Worm (Caenorhabditis elegans) whole organism, young adult: ENCODE data around the gene F57B1.6.
A peak's percentile ranks its signal among the peaks of the same experiment; 100 is the strongest.

Source experiments
- F10E7.11 ChIP-seq: sonication (generic microtip); optimal IDR thresholded peaks from 2 replicates; lab custom pipeline; 2017; ENCODE audit warnings: mild to moderate bottlenecking, missing genetic modification characterization, moderate library complexity, missing compliant biosample characterization
- F37B4.10 ChIP-seq: fragments of 200-800 bp; sonication (Bioruptor generic); IDR thresholded peaks from 2 replicates; pipeline ENCODE4 v1.3.6; 2022; ENCODE audit warnings: missing genetic modification characterization, missing compliant biosample characterization
- F57A8.1 ChIP-seq: fragments of 200-800 bp; sonication (Bioruptor generic); optimal IDR thresholded peaks from 2 replicates; lab custom pipeline; 2018; ENCODE audit warnings: mild to moderate bottlenecking, missing genetic modification characterization, moderate library complexity, missing compliant biosample characterization
- Y95B8A.8 ChIP-seq: fragments of 200-800 bp; sonication (Bioruptor generic); IDR thresholded peaks from 2 replicates; pipeline ENCODE4 v1.3.6; 2022; ENCODE audit warnings: missing genetic modification reagents, missing genetic modification characterization, missing compliant biosample characterization
- attf-6 ChIP-seq: fragments of 200-800 bp; sonication (Bioruptor generic); IDR thresholded peaks from 2 replicates; pipeline ENCODE4 v1.3.6; 2022; ENCODE audit warnings: missing genetic modification reagents, missing genetic modification characterization, missing compliant biosample characterization
- cebp-1 ChIP-seq, 2 experiments: fragments of 200-800 bp in 1 of 2; sonication (Bioruptor generic) in 1 of 2; sonication (generic microtip) in 1 of 2; IDR thresholded peaks in 1 of 2; optimal IDR thresholded peaks in 1 of 2; 2 replicates each; pipeline versions ENCODE4 v1.3.6 to Lab custom; 2017 to 2022; ENCODE audit warnings: missing compliant biosample characterization in 2 of 2, missing genetic modification characterization in 2 of 2, mild to moderate bottlenecking in 1 of 2, missing genetic modification reagents in 1 of 2, moderate library complexity in 1 of 2
- ceh-27 ChIP-seq: fragments of 200-800 bp; sonication (Bioruptor generic); optimal IDR thresholded peaks from 2 replicates; lab custom pipeline; 2018; ENCODE audit warnings: mild to moderate bottlenecking, missing genetic modification characterization, moderate library complexity, missing compliant biosample characterization
- egl-44 ChIP-seq: fragments of 200-800 bp; sonication (Bioruptor generic); IDR thresholded peaks from 2 replicates; pipeline ENCODE4 v1.3.6; 2022; ENCODE audit warnings: missing genetic modification reagents, missing genetic modification characterization, missing compliant biosample characterization
- hmg-1.2 ChIP-seq: fragments of 200-800 bp; sonication (Bioruptor generic); IDR thresholded peaks from 2 replicates; pipeline ENCODE4 v1.3.6; 2022; ENCODE audit warnings: missing genetic modification reagents, missing genetic modification characterization, missing compliant biosample characterization
- hmg-20 ChIP-seq: fragments of 200-800 bp; sonication (Bioruptor generic); IDR thresholded peaks from 2 replicates; pipeline ENCODE4 v1.3.6; 2022; ENCODE audit warnings: missing genetic modification reagents, missing genetic modification characterization, missing compliant biosample characterization
- hrde-1 ChIP-seq: sonication (generic microtip); optimal IDR thresholded peaks from 2 replicates; lab custom pipeline; 2016; ENCODE audit warnings: missing genetic modification characterization, mild to moderate bottlenecking, missing compliant biosample characterization, moderate library complexity, missing genotype, missing genetic modification reagents, borderline replicate concordance
- lag-1 ChIP-seq: fragments of 200-800 bp; sonication (Bioruptor generic); IDR thresholded peaks from 2 replicates; pipeline ENCODE4 v1.3.6; 2022; ENCODE audit warnings: missing genetic modification reagents, missing genetic modification characterization, missing compliant biosample characterization
- lin-54 ChIP-seq: fragments of 200-800 bp; sonication (Bioruptor generic); optimal IDR thresholded peaks from 2 replicates; lab custom pipeline; 2018; ENCODE audit warnings: mild to moderate bottlenecking, missing genetic modification characterization, missing compliant biosample characterization
- lsy-27 ChIP-seq: sonication (generic microtip); optimal IDR thresholded peaks from 2 replicates; lab custom pipeline; 2017; ENCODE audit warnings: missing genetic modification characterization, mild to moderate bottlenecking, missing compliant biosample characterization, antibody characterized with exemption, missing genotype, borderline replicate concordance; ENCODE audit not compliant: insufficient read depth
- madf-6 ChIP-seq: fragments of 200-800 bp; sonication (Bioruptor generic); IDR thresholded peaks from 2 replicates; pipeline ENCODE4 v1.3.6; 2022; ENCODE audit warnings: missing genetic modification reagents, missing genetic modification characterization, missing compliant biosample characterization
- madf-8 ChIP-seq: fragments of 200-800 bp; sonication (Bioruptor generic); conservative IDR thresholded peaks from 2 replicates; pipeline ENCODE4 v1.3.6; 2022; ENCODE audit warnings: missing genetic modification reagents, missing genetic modification characterization, missing compliant biosample characterization
- mcd-1 ChIP-seq: fragments of 200-800 bp; sonication (Bioruptor generic); IDR thresholded peaks from 2 replicates; pipeline ENCODE4 v1.3.6; 2022; ENCODE audit warnings: missing genetic modification reagents, missing genetic modification characterization, missing compliant biosample characterization
- mel-28 ChIP-seq: sonication (generic microtip); optimal IDR thresholded peaks from 2 replicates; lab custom pipeline; 2016; ENCODE audit warnings: borderline replicate concordance, mild to moderate bottlenecking, missing genetic modification characterization, missing compliant biosample characterization
- nfyb-1 ChIP-seq: fragments of 200-800 bp; sonication (Bioruptor generic); IDR thresholded peaks from 2 replicates; pipeline ENCODE4 v1.3.6; 2022; ENCODE audit warnings: missing genetic modification reagents, missing genetic modification characterization, missing compliant biosample characterization
- nhr-179 ChIP-seq: sonication (generic microtip); optimal IDR thresholded peaks from 2 replicates; lab custom pipeline; 2016; ENCODE audit warnings: mild to moderate bottlenecking, missing genetic modification characterization, missing compliant biosample characterization
- nhr-80 ChIP-seq: sonication (generic microtip); optimal IDR thresholded peaks from 2 replicates; lab custom pipeline; 2016; ENCODE audit warnings: missing genetic modification characterization, missing compliant biosample characterization
- repo-1 ChIP-seq: sonication (generic microtip); optimal IDR thresholded peaks from 2 replicates; lab custom pipeline; 2017; ENCODE audit warnings: mild to moderate bottlenecking, missing genetic modification characterization, missing compliant biosample characterization
- snpc-1.1 ChIP-seq: sonication (generic microtip); optimal IDR thresholded peaks from 2 replicates; lab custom pipeline; 2017; ENCODE audit warnings: missing genetic modification characterization, mild to moderate bottlenecking, missing compliant biosample characterization, antibody characterized with exemption, moderate library complexity, missing genotype, missing genetic modification reagents; ENCODE audit not compliant: insufficient read depth
- snpc-1.3 ChIP-seq: sonication (generic microtip); optimal IDR thresholded peaks from 2 replicates; lab custom pipeline; 2017; ENCODE audit warnings: missing genetic modification characterization, mild to moderate bottlenecking, missing compliant biosample characterization, antibody characterized with exemption, moderate library complexity, missing genotype, missing genetic modification reagents; ENCODE audit not compliant: insufficient read depth
- snpc-3.4 ChIP-seq: sonication (generic microtip); optimal IDR thresholded peaks from 2 replicates; lab custom pipeline; 2017; ENCODE audit warnings: missing genetic modification characterization, mild to moderate bottlenecking, missing compliant biosample characterization, antibody characterized with exemption, moderate library complexity, missing genotype, missing genetic modification reagents
- snpc-4 ChIP-seq, 5 experiments: fragments of 150-350 bp in 1 of 5; sonication (generic microtip) in 4 of 5; optimal IDR thresholded peaks; 2 replicates each; lab custom pipeline; 2014 to 2018; ENCODE audit warnings: missing genetic modification characterization in 5 of 5, missing biosample characterization in 3 of 5, antibody characterized with exemption in 2 of 5, mild to moderate bottlenecking in 2 of 5, missing compliant biosample characterization in 2 of 5, missing genotype in 2 of 5, moderate library complexity in 2 of 5, missing genetic modification reagents in 1 of 5
- somi-1 ChIP-seq: fragments of 200-800 bp; sonication (Bioruptor generic); optimal IDR thresholded peaks from 2 replicates; lab custom pipeline; 2018; ENCODE audit warnings: mild to moderate bottlenecking, missing genetic modification characterization, missing compliant biosample characterization
- unc-130 ChIP-seq: sonication (generic microtip); optimal IDR thresholded peaks from 2 replicates; lab custom pipeline; 2016; ENCODE audit warnings: missing genetic modification reagents, missing genetic modification characterization, missing compliant biosample characterization
- unc-62 ChIP-seq: fragments of 150-350 bp; optimal IDR thresholded peaks from 2 replicates; lab custom pipeline; 2014; ENCODE audit warnings: missing biosample characterization, missing genetic modification reagents, missing genetic modification characterization
- zim-3 ChIP-seq: sonication (generic microtip); optimal IDR thresholded peaks from 2 replicates; lab custom pipeline; 2017; ENCODE audit warnings: mild to moderate bottlenecking, missing genetic modification characterization, moderate library complexity, missing compliant biosample characterization
- ztf-18 ChIP-seq: sonication (generic microtip); optimal IDR thresholded peaks from 2 replicates; lab custom pipeline; 2016; ENCODE audit warnings: missing genotype, mild to moderate bottlenecking, missing genetic modification characterization, missing compliant biosample characterization
- ztf-25 ChIP-seq: fragments of 200-800 bp; sonication (Bioruptor generic); IDR thresholded peaks from 2 replicates; pipeline ENCODE4 v1.3.6; 2022; ENCODE audit warnings: missing genetic modification reagents, missing genetic modification characterization, missing compliant biosample characterization
- ztf-26 ChIP-seq: sonication (generic microtip); optimal IDR thresholded peaks from 2 replicates; lab custom pipeline; 2017; ENCODE audit warnings: missing genetic modification characterization, missing compliant biosample characterization
- ztf-28 ChIP-seq: fragments of 200-800 bp; sonication (Bioruptor generic); IDR thresholded peaks from 2 replicates; pipeline ENCODE4 v1.3.6; 2022; ENCODE audit warnings: missing genetic modification reagents, missing genetic modification characterization, missing compliant biosample characterization

Gene F57B1.6

DNA sequence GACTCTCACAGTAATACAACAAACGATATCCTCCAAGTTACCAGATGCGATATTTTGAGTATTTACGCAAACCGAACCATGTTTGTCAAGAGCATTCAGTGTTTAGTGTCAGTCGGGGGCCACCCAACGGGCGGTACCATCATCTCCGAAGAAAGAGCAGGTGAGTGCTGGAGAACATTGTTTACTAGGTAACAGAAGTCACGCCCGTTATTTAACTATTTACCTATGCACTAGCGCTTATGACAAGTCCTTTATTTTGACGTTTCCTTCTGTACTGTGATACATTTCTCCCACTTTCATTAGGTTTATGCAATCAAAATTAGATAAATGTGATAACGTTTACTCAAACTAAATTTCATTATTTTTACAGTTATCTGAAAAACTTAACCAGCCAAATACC lies at the start of gene F57B1.6:
Gene F57B1.6, plus strand, starts transcription at position 79 of the 400 bp plus-strand sequence.
- TF ChIP-seq nhr-80 (tag; lab: Kevin White, UChicago) = no peak
- TF ChIP-seq ztf-26 (tag; lab: Kevin White, UChicago) = no peak
- TF ChIP-seq nfyb-1 (GFP tag; lab: Robert Waterston, UW) = no peak
- no peak for TF ChIP-seq Y95B8A.8 (GFP tag; lab: Robert Waterston, UW)
- TF ChIP-seq mel-28 (tag; lab: Kevin White, UChicago) = no peak

DNA sequence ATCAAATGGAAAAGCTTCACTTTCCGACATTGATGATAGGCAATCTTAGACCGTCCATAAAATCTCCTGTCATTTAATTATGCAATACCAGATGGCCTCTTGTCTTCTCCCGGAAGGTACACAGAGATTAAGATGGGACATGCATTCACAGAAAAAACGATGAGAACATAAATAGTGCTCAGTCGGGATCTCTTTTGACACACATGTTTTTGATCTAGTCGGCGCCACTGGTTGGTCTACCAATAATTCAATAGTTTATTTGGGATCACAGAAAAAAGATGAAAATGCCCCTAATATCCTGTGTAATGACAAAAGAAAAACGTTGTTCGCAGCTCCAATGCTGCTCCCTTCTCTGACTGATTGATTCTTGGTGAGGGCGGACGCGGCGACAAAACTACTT lies 48.4 kb upstream of the F57B1.6 start:
- TF ChIP-seq nhr-80 (tag; lab: Kevin White, UChicago) (no peak), hrde-1 (tag; lab: Kevin White, UChicago) (no peak), unc-62 (GFP tag; lab: Kevin White, UChicago) (no peak), madf-8 (GFP tag; lab: Robert Waterston, UW) (no peak), ztf-25 (no peak), snpc-1.3 (tag; lab: Kevin White, UChicago) (no peak), F37B4.10 (GFP tag; lab: Robert Waterston, UW) (no peak), unc-130 (GFP tag; lab: Kevin White, UChicago) (no peak), ceh-27 (no peak), egl-44 (GFP tag; lab: Robert Waterston, UW) (no peak), nhr-179 (tag; lab: Kevin White, UChicago) (no peak)

DNA sequence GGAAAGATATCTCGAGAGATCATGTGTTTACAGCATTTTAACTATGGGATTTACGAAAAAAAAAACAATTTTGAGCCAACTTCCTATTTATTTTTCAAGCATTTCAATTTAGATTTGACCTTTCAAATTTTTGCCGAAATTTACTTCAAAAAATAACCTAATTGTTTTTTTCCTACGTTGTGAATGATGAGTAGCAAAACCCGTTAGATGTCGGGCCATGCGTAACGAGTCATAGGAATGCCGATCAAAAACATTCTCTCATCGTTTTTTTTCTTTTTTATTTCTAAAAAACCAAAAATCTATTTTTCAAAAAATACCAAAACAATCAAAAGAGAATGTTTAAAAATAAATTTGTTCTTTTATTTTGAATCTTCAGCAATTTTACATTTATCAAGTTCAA lies 46.6 kb upstream of the F57B1.6 start:
- TF ChIP-seq madf-6 (GFP tag; lab: Robert Waterston, UW) (no peak), ztf-18 (tag; lab: Kevin White, UChicago) (no peak), snpc-1.1 (tag; lab: Kevin White, UChicago) (peak; percentile 86), mcd-1 (no peak), repo-1 (tag; lab: Kevin White, UChicago) (no peak), lsy-27 (tag; lab: Kevin White, UChicago) (no peak), unc-130 (GFP tag; lab: Kevin White, UChicago) (no peak), zim-3 (tag; lab: Kevin White, UChicago) (no peak), somi-1 (GFP tag; lab: Kevin White, UChicago) (no peak), snpc-3.4 (peak; percentile 4), hmg-1.2 (GFP tag; lab: Robert Waterston, UW) (peak; percentile 68), lag-1 (GFP tag; lab: Robert Waterston, UW) (no peak), cebp-1 (GFP tag; IDR thresholded peaks at IDR 0.05; lab: Robert Waterston, UW) (no peak), cebp-1 (tag; optimal IDR thresholded peaks at IDR 0.05; lab: Kevin White, UChicago) (no peak), F10E7.11 (tag; lab: Kevin White, UChicago) (no peak), lin-54 (GFP tag; lab: Kevin White, UChicago) (no peak), attf-6 (no peak), ztf-28 (no peak), F57A8.1 (GFP tag; lab: Kevin White, UChicago) (no peak), snpc-4 (GFP tag; optimal IDR thresholded peaks at IDR 0.05; lab: Kevin White, UChicago) (peak; percentile 46), snpc-4 (tag; optimal IDR thresholded peaks at IDR 0.05; lab: Kevin White, UChicago) (peak; percentile 12 to 88 (median 76)), hmg-20 (no peak)
- TF ChIP-seq, all 124 proteins: peak for 4
